Worm (Caenorhabditis elegans): Measurements from ENCODE around the gene F39F10.5.

- no peak for TF ChIP-seq elt-2 (tag; optimal IDR thresholded peaks at IDR 0.05)
- TF ChIP-seq C38D4.7 (GFP tag; optimal IDR thresholded peaks at IDR 0.05), result no peak
These were observed 21.9 kb downstream of the F39F10.5 start, which contains the start of gene F39F10.3 for ce11 chrX:16891683-16892082.

Data from whole organism, late embryonic.